Fruit fly (Drosophila melanogaster): Measurements from ENCODE around the gene CG13643.

Gene CG13643

DNA sequence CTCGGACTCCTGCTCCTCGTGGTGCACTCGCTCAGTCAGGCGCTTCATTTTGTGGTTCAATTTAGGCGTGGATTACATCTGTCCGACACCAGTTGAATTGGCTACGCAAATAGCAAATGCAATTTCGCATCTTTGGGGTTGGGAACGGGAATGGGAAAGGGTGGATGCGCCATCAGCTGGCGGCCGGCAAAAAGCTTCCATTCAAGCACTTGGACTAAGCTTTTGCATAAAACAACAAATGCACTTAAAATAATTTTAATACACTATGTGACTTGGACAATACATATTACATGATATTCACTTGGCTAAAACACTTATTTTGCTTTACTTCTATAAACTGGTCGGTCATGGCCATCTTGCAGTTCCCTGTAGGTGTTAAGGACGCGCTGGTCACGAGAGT, 49.7 kb downstream of the CG13643 start, which contains the start of gene HDAC11:
TSS of gene HDAC11 (minus strand) at position 101 of the 400 bp plus-strand sequence.
- TF ChIP-seq GATAd (GFP tag; optimal IDR thresholded peaks at IDR 0.05): no peak
- no peak for TF ChIP-seq Sp1 (GFP tag; optimal IDR thresholded peaks at IDR 0.05)
- TF ChIP-seq CG9705 (GFP tag; optimal IDR thresholded peaks at IDR 0.05): no peak
- no peak for TF ChIP-seq brk (GFP tag; optimal IDR thresholded peaks at IDR 0.05)
- no peak for TF ChIP-seq CrebA (GFP tag; optimal IDR thresholded peaks at IDR 0.05; ENCODE audit: borderline replicate concordance)
- no peak for TF ChIP-seq Myc (optimal IDR thresholded peaks at IDR 0.05)
- no peak for TF ChIP-seq lola (GFP tag; optimal IDR thresholded peaks at IDR 0.05)
- no peak for TF ChIP-seq ey (GFP tag; optimal IDR thresholded peaks at IDR 0.05)
- TF ChIP-seq foxo (GFP tag; optimal IDR thresholded peaks at IDR 0.05): no peak
- no peak for TF ChIP-seq Hnf4 (GFP tag; optimal IDR thresholded peaks at IDR 0.05)
- no peak for TF ChIP-seq Mio (GFP tag; optimal IDR thresholded peaks at IDR 0.05)
- TF ChIP-seq Rel (GFP tag; optimal IDR thresholded peaks at IDR 0.05): no peak
- no peak for TF ChIP-seq Rel (tag; optimal IDR thresholded peaks at IDR 0.05)
- TF ChIP-seq Hr78 (GFP tag; optimal IDR thresholded peaks at IDR 0.05): no peak
- no peak for TF ChIP-seq Hr83 (GFP tag; optimal IDR thresholded peaks at IDR 0.05; ENCODE audit: poor library complexity, severe bottlenecking)
- TF ChIP-seq pan (optimal IDR thresholded peaks at IDR 0.05): no peak
- TF ChIP-seq CG32264 (GFP tag; optimal IDR thresholded peaks at IDR 0.05): no peak
- no peak for TF ChIP-seq HLH106 (tag; optimal IDR thresholded peaks at IDR 0.05)

- TF ChIP-seq sage (GFP tag; optimal IDR thresholded peaks at IDR 0.05) (no peak), Hr78 (GFP tag; optimal IDR thresholded peaks at IDR 0.05) (no peak), Rel (GFP tag; optimal IDR thresholded peaks at IDR 0.05) (no peak), Rel (tag; optimal IDR thresholded peaks at IDR 0.05) (peak; percentile 59), Sp1 (GFP tag; optimal IDR thresholded peaks at IDR 0.05) (no peak), Myc (optimal IDR thresholded peaks at IDR 0.05) (no peak), OdsH (GFP tag; optimal IDR thresholded peaks at IDR 0.05) (no peak), foxo (GFP tag; optimal IDR thresholded peaks at IDR 0.05) (no peak), Vsx2 (GFP tag; optimal IDR thresholded peaks at IDR 0.05; ENCODE audit: partially characterized antibody) (no peak), h (GFP tag; optimal IDR thresholded peaks at IDR 0.05) (no peak)
These were observed 54.4 kb downstream of the CG13643 start, which contains the start of gene Nct for dm6 chr3R:24851429-24851828. Nct (plus strand) TSS chr3R:24851601.

- TF ChIP-seq Rel (GFP tag; optimal IDR thresholded peaks at IDR 0.05) (no peak), Rel (tag; optimal IDR thresholded peaks at IDR 0.05) (peak; percentile 27), pan (optimal IDR thresholded peaks at IDR 0.05) (no peak), CG9705 (GFP tag; optimal IDR thresholded peaks at IDR 0.05) (peak; percentile 74), Hr83 (GFP tag; optimal IDR thresholded peaks at IDR 0.05; ENCODE audit: poor library complexity, severe bottlenecking) (peak; percentile 98), N (GFP tag; optimal IDR thresholded peaks at IDR 0.05) (no peak), CG32264 (GFP tag; optimal IDR thresholded peaks at IDR 0.05) (no peak), Jra (GFP tag; optimal IDR thresholded peaks at IDR 0.05) (peak; percentile 89), h (GFP tag; optimal IDR thresholded peaks at IDR 0.05) (peak; percentile 85), br (GFP tag; optimal IDR thresholded peaks at IDR 0.05) (peak; percentile 80), woc (GFP tag; optimal IDR thresholded peaks at IDR 0.05) (no peak), foxo (GFP tag; optimal IDR thresholded peaks at IDR 0.05) (peak in 1 of 2 experiments; percentile 88), CrebA (GFP tag; optimal IDR thresholded peaks at IDR 0.05; ENCODE audit: borderline replicate concordance) (no peak), Abd-B (GFP tag; optimal IDR thresholded peaks at IDR 0.05) (no peak), jim (GFP tag; optimal IDR thresholded peaks at IDR 0.05) (peak; percentile 27), GATAd (GFP tag; optimal IDR thresholded peaks at IDR 0.05) (peak; percentile 46), Dfd (GFP tag; optimal IDR thresholded peaks at IDR 0.05) (no peak), sv (GFP tag; optimal IDR thresholded peaks at IDR 0.05) (peak; percentile 78), HLH106 (tag; optimal IDR thresholded peaks at IDR 0.05) (peak; percentile 69), Vsx2 (GFP tag; optimal IDR thresholded peaks at IDR 0.05; ENCODE audit: partially characterized antibody) (peak; percentile 21), dsf (GFP tag; optimal IDR thresholded peaks at IDR 0.05; ENCODE audit: borderline replicate concordance) (peak; percentile 76), Dif (GFP tag; optimal IDR thresholded peaks at IDR 0.05; ENCODE audit: partially characterized antibody) (no peak), ey (GFP tag; optimal IDR thresholded peaks at IDR 0.05) (peak; percentile 74), Hr78 (GFP tag; optimal IDR thresholded peaks at IDR 0.05) (no peak), Sp1 (GFP tag; optimal IDR thresholded peaks at IDR 0.05) (no peak), Myc (optimal IDR thresholded peaks at IDR 0.05) (peak; percentile 63), usp (GFP tag; optimal IDR thresholded peaks at IDR 0.05) (no peak), dl (GFP tag; optimal IDR thresholded peaks at IDR 0.05; ENCODE audit: insufficient read depth in 1 of 2, partially characterized antibody in 2 of 2) (no peak), tai (GFP tag; optimal IDR thresholded peaks at IDR 0.05) (no peak), Hnf4 (GFP tag; optimal IDR thresholded peaks at IDR 0.05) (peak; percentile 97), dmrt93B (GFP tag; optimal IDR thresholded peaks at IDR 0.05) (peak; percentile 54), sage (GFP tag; optimal IDR thresholded peaks at IDR 0.05) (no peak), rgr (GFP tag; optimal IDR thresholded peaks at IDR 0.05) (peak; percentile 89), Mio (GFP tag; optimal IDR thresholded peaks at IDR 0.05) (peak; percentile 2), psq (GFP tag; optimal IDR thresholded peaks at IDR 0.05) (peak; percentile 74), lola (GFP tag; optimal IDR thresholded peaks at IDR 0.05) (no peak), brk (GFP tag; optimal IDR thresholded peaks at IDR 0.05) (no peak), OdsH (GFP tag; optimal IDR thresholded peaks at IDR 0.05) (peak; percentile 71), fru (GFP tag; optimal IDR thresholded peaks at IDR 0.05) (no peak)
These were observed 55.4 kb downstream of the CG13643 start, which contains the start of gene CG7006 for dm6 chr3R:24850420-24850819. CG7006 (plus strand) TSS chr3R:24850627.
